Worm (Caenorhabditis elegans) whole organism, L1 larva: ENCODE data around the gene snr-1.

Experiments
- blmp-1 ChIP-seq: fragments of 150-350 bp; optimal IDR thresholded peaks from 2 replicates; lab custom pipeline; 2014; ENCODE audit warnings: missing biosample characterization, missing genetic modification characterization
- fkh-10 ChIP-seq: sonication (generic microtip); optimal IDR thresholded peaks from 2 replicates; lab custom pipeline; 2017; ENCODE audit warnings: missing biosample characterization, missing genetic modification reagents, missing genetic modification characterization
- unc-86 ChIP-seq: sonication (generic microtip); optimal IDR thresholded peaks from 2 replicates; lab custom pipeline; 2016; ENCODE audit warnings: missing genetic modification characterization, missing compliant biosample characterization

ce11 chrIV:17109436-17109835 lies 21.6 kb downstream of the snr-1 start:
- TF ChIP-seq unc-86 (tag; lab: Kevin White, UChicago) (no peak), blmp-1 (tag; lab: Kevin White, UChicago) (no peak), fkh-10 (no peak)
